Fruit fly (Drosophila melanogaster): Measurements from ENCODE around the gene Sytalpha.

Sytalpha gene

dm6 chr2L:17582994-17583393 lies 9.1 kb upstream of the Sytalpha start (continued):
- TF ChIP-seq dm (GFP tag; optimal IDR thresholded peaks at IDR 0.05) (peak; percentile 11), CG10979 (tag; optimal IDR thresholded peaks at IDR 0.05) (peak; percentile 65), otp (GFP tag; IDR thresholded peaks at IDR 0.05) (0 out of 3 replicates have a peak, but pooled peaks have one; percentile 19), Dip2 (GFP tag; IDR thresholded peaks at IDR 0.05) (no peak), hbn (GFP tag; IDR thresholded peaks at IDR 0.05; ENCODE audit: partially characterized antibody) (no peak), da (GFP tag; optimal IDR thresholded peaks at IDR 0.05) (no peak), Lhr (GFP tag; optimal IDR thresholded peaks at IDR 0.05) (peak; percentile 22), Hr51 (GFP tag; optimal IDR thresholded peaks at IDR 0.05) (peak in 1 of 2 experiments; percentile 52), CG8388 (GFP tag; optimal IDR thresholded peaks at IDR 0.05) (peak; percentile 61), Hmr (GFP tag; optimal IDR thresholded peaks at IDR 0.05) (peak; percentile 40), Doc2 (GFP tag; IDR thresholded peaks at IDR 0.05) (no peak), zen2 (GFP tag; IDR thresholded peaks at IDR 0.05; ENCODE audit: partially characterized antibody) (no peak), Six4 (GFP tag; optimal IDR thresholded peaks at IDR 0.05) (no peak), org-1 (GFP tag; optimal IDR thresholded peaks at IDR 0.05) (peak; percentile 49), tio (GFP tag; optimal IDR thresholded peaks at IDR 0.05) (peak; percentile 40), her (GFP tag; optimal IDR thresholded peaks at IDR 0.05) (peak; percentile 48), lola (GFP tag; optimal IDR thresholded peaks at IDR 0.05) (peak in 1 of 3 experiments; percentile 60), CG5245 (GFP tag; optimal IDR thresholded peaks at IDR 0.05) (no peak), Camta (GFP tag; optimal IDR thresholded peaks at IDR 0.05) (peak; percentile 40), dpn (GFP tag; optimal IDR thresholded peaks at IDR 0.05) (peak in 1 of 2 experiments; percentile 52), hb (GFP tag; IDR thresholded peaks at IDR 0.05; ENCODE audit: partially characterized antibody) (no peak), ftz-f1 (GFP tag; optimal IDR thresholded peaks at IDR 0.05) (no peak), zfh1 (GFP tag; IDR thresholded peaks at IDR 0.05) (peak; percentile 67), Dref (GFP tag; IDR thresholded peaks at IDR 0.05) (no peak), CG1647 (GFP tag; optimal IDR thresholded peaks at IDR 0.05) (no peak), CG6254 (GFP tag; optimal IDR thresholded peaks at IDR 0.05) (no peak), CG11504 (tag; optimal IDR thresholded peaks at IDR 0.05) (peak; percentile 59), CG1233 (GFP tag; optimal IDR thresholded peaks at IDR 0.05) (no peak)

dm6 chr2L:17585000-17585399 lies 7.1 kb upstream of the Sytalpha start:
- TF ChIP-seq salm (tag; optimal IDR thresholded peaks at IDR 0.05) (no peak), so (GFP tag; IDR thresholded peaks at IDR 0.05) (no peak), CG13894 (tag; optimal IDR thresholded peaks at IDR 0.05) (peak; percentile 24), tna (GFP tag; IDR thresholded peaks at IDR 0.05; ENCODE audit: partially characterized antibody) (no peak), abd-A (tag; optimal IDR thresholded peaks at IDR 0.05) (peak; percentile 90), CG18011 (GFP tag; optimal IDR thresholded peaks at IDR 0.05) (no peak), scrt (GFP tag; optimal IDR thresholded peaks at IDR 0.05) (no peak), NC2α (GFP tag; optimal IDR thresholded peaks at IDR 0.05) (no peak), kni (GFP tag; optimal IDR thresholded peaks at IDR 0.05) (peak; percentile 61), Deaf1 (tag; optimal IDR thresholded peaks at IDR 0.05) (peak; percentile 29), Hmr (GFP tag; optimal IDR thresholded peaks at IDR 0.05) (no peak), CG8944 (GFP tag; optimal IDR thresholded peaks at IDR 0.05) (no peak), CG6654 (GFP tag; optimal IDR thresholded peaks at IDR 0.05) (no peak), wor (GFP tag; IDR thresholded peaks at IDR 0.05) (no peak), fd96Cb (tag; optimal IDR thresholded peaks at IDR 0.05) (no peak), nom (GFP tag; optimal IDR thresholded peaks at IDR 0.05) (peak; percentile 34), CG7745 (tag; optimal IDR thresholded peaks at IDR 0.05) (peak; percentile 29), CG6813 (GFP tag; optimal IDR thresholded peaks at IDR 0.05) (no peak), pros (GFP tag; optimal IDR thresholded peaks at IDR 0.05) (peak; percentile 75), BtbVII (GFP tag; optimal IDR thresholded peaks at IDR 0.05) (no peak), CG10543 (GFP tag; optimal IDR thresholded peaks at IDR 0.05) (peak; percentile 32), CG34224 (GFP tag; IDR thresholded peaks at IDR 0.05; ENCODE audit: partially characterized antibody) (no peak), CG3838 (GFP tag; optimal IDR thresholded peaks at IDR 0.05) (no peak)

All from whole organism, embryonic.